Fruit fly (Drosophila melanogaster): Measurements from ENCODE around the gene Cad89D.

The Cad89D gene

DNA sequence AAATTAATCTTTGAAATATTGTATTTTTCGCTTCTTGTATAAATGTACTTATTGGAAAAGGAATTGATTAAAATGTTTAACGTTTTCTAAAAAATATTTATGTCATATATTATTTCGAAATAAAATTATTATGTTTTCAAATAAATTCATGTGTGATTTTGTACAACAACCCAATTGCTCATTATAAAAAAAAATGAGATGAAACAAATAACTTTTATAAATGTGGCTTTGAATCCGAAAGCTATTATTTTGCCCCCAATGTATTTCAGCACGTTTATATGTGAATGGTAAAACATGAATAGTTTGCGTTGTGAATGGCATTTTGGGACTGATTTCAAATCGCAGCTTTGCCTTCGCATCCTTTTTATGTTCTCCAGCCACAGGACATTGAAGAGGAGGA, 60.6 kb downstream of the Cad89D start, which contains the start of gene CG14881:
TSS of gene CG14881 (plus strand) at position 301 of the 400 bp plus-strand sequence.
- no peak for TF ChIP-seq noc (tag; optimal IDR thresholded peaks at IDR 0.05)
